Worm (Caenorhabditis elegans): ENCODE data around the gene C17B7.8.

ce11 chrV:3352925-3353324, 28.8 kb upstream of the C17B7.8 start, which contains the start of gene C17B7.12:
- TF ChIP-seq cog-1 (tag; optimal IDR thresholded peaks at IDR 0.05) (no peak), med-1 (GFP tag; optimal IDR thresholded peaks at IDR 0.05; ENCODE audit: insufficient read depth) (no peak)

Measured in whole organism, midembryonic.